Fruit fly (Drosophila melanogaster): ENCODE results near the gene CG46426.

CG46426 gene

dm6 chr2L:11807697-11808226, 34.9 kb upstream of the CG46426 start (continued):
- TF ChIP-seq Chrac-16 (GFP tag; optimal IDR thresholded peaks at IDR 0.05), result no peak
- no peak for TF ChIP-seq CG18764 (GFP tag; optimal IDR thresholded peaks at IDR 0.05)
- TF ChIP-seq Max (GFP tag; optimal IDR thresholded peaks at IDR 0.05), result no peak
- TF ChIP-seq Mrtf (GFP tag; IDR thresholded peaks at IDR 0.05), result no peak
- TF ChIP-seq CG11504 (tag; optimal IDR thresholded peaks at IDR 0.05), result no peak
- no peak for TF ChIP-seq tio (GFP tag; optimal IDR thresholded peaks at IDR 0.05)
- TF ChIP-seq MBD-R2 (GFP tag; IDR thresholded peaks at IDR 0.05), result peak; percentile 31; the same call in 1 of the 2 replicates
- peak; percentile 72 for TF ChIP-seq Bgb (GFP tag; IDR thresholded peaks at IDR 0.05; ENCODE audit: partially characterized antibody)
- TF ChIP-seq CG18476 (GFP tag; optimal IDR thresholded peaks at IDR 0.05), result no peak
- TF ChIP-seq vfl (GFP tag; optimal IDR thresholded peaks at IDR 0.05), result no peak
- TF ChIP-seq kah (GFP tag; optimal IDR thresholded peaks at IDR 0.05), result peak; percentile 5
- TF ChIP-seq CHES-1-like (GFP tag; optimal IDR thresholded peaks at IDR 0.05), result peak; percentile 1
- no peak for TF ChIP-seq CG17361 (GFP tag; IDR thresholded peaks at IDR 0.05)
- peak; percentile 20 for TF ChIP-seq CG17359 (tag; optimal IDR thresholded peaks at IDR 0.05)
- TF ChIP-seq stc (GFP tag; IDR thresholded peaks at IDR 0.05), result no peak
- peak; percentile 27 for TF ChIP-seq CG17385 (GFP tag; optimal IDR thresholded peaks at IDR 0.05)
- TF ChIP-seq Dll (GFP tag; IDR thresholded peaks at IDR 0.05; ENCODE audit: partially characterized antibody), result no peak
- TF ChIP-seq CG6854 (GFP tag; optimal IDR thresholded peaks at IDR 0.05), result no peak
- no peak for TF ChIP-seq ro (GFP tag; IDR thresholded peaks at IDR 0.05)
- no peak for TF ChIP-seq btn (GFP tag; optimal IDR thresholded peaks at IDR 0.05)
- TF ChIP-seq jumu (GFP tag; optimal IDR thresholded peaks at IDR 0.05), result no peak
- peak; percentile 12 for TF ChIP-seq CG1603 (tag; optimal IDR thresholded peaks at IDR 0.05)
- TF ChIP-seq Nf-YA (GFP tag; IDR thresholded peaks at IDR 0.05), result no peak
- no peak for TF ChIP-seq CG8281 (tag; optimal IDR thresholded peaks at IDR 0.05)
- no peak for TF ChIP-seq CG17802 (tag; optimal IDR thresholded peaks at IDR 0.05)
- TF ChIP-seq trh (GFP tag; optimal IDR thresholded peaks at IDR 0.05), result no peak
- peak; percentile 14 for TF ChIP-seq CG8924 (tag; optimal IDR thresholded peaks at IDR 0.05)
- no peak for TF ChIP-seq CG12942 (GFP tag; optimal IDR thresholded peaks at IDR 0.05)
- TF ChIP-seq slbo (GFP tag; IDR thresholded peaks at IDR 0.05), result peak; percentile 45; the same call in 1 of the 2 replicates
- TF ChIP-seq ERR (GFP tag; optimal IDR thresholded peaks at IDR 0.05), result peak; percentile 27
- TF ChIP-seq rib (GFP tag; IDR thresholded peaks at IDR 0.05), result peak; percentile 81; the same call in 1 of the 2 replicates
- TF ChIP-seq CG8089 (GFP tag; optimal IDR thresholded peaks at IDR 0.05), result no peak
- peak; percentile 98 for TF ChIP-seq chinmo (GFP tag; IDR thresholded peaks at IDR 0.05; ENCODE audit: partially characterized antibody)
- no peak for TF ChIP-seq zen (tag; optimal IDR thresholded peaks at IDR 0.05)
- no peak for TF ChIP-seq Dfd (GFP tag; optimal IDR thresholded peaks at IDR 0.05)
- TF ChIP-seq ab (GFP tag; optimal IDR thresholded peaks at IDR 0.05), result no peak
- TF ChIP-seq HLHmδ (GFP tag; optimal IDR thresholded peaks at IDR 0.05), result peak; percentile 20
- TF ChIP-seq crc (GFP tag; optimal IDR thresholded peaks at IDR 0.05), result no peak
- peak; percentile 12; the same call in 1 of the 2 replicates for TF ChIP-seq E2f2 (GFP tag; IDR thresholded peaks at IDR 0.05)
- TF ChIP-seq Abd-B (GFP tag; optimal IDR thresholded peaks at IDR 0.05), result no peak
- no peak for TF ChIP-seq CG5953 (GFP tag; IDR thresholded peaks at IDR 0.05)
- TF ChIP-seq pita (GFP tag; optimal IDR thresholded peaks at IDR 0.05), result no peak
- peak; percentile 14; the same call in 1 of the 3 replicates for TF ChIP-seq HLH4C (GFP tag; IDR thresholded peaks at IDR 0.05; ENCODE audit: partially characterized antibody)
- TF ChIP-seq CG6813 (GFP tag; optimal IDR thresholded peaks at IDR 0.05), result no peak
- no peak for TF ChIP-seq B-H1 (GFP tag; IDR thresholded peaks at IDR 0.05)
- peak; percentile 9; the same call in 1 of the 2 replicates for TF ChIP-seq E2f1 (GFP tag; IDR thresholded peaks at IDR 0.05)
- no peak for TF ChIP-seq CG32772 (GFP tag; IDR thresholded peaks at IDR 0.05)
- TF ChIP-seq esg (GFP tag; conservative IDR thresholded peaks at IDR 0.05), result no peak
- no peak for TF ChIP-seq CG7928 (GFP tag; optimal IDR thresholded peaks at IDR 0.05)
- TF ChIP-seq ewg (GFP tag; optimal IDR thresholded peaks at IDR 0.05), result no peak
- TF ChIP-seq salm (tag; optimal IDR thresholded peaks at IDR 0.05), result no peak
